Worm (Caenorhabditis elegans) whole organism, L3 larva: ENCODE data around the gene vamp-8.

Source experiments
- eor-1 ChIP-seq, 2 experiments: fragments of 150-350 bp; optimal IDR thresholded peaks; 2 replicates each; lab custom pipeline; 2014 to 2018; ENCODE audit warnings: missing biosample characterization in 2 of 2, missing genetic modification characterization in 2 of 2
- nfya-1 ChIP-seq: sonication (generic microtip); optimal IDR thresholded peaks from 2 replicates; lab custom pipeline; 2017; ENCODE audit warnings: missing genetic modification characterization, mild to moderate bottlenecking, missing compliant biosample characterization, antibody characterized with exemption, moderate library complexity; ENCODE audit not compliant: insufficient read depth
- nhr-11 ChIP-seq: fragments of 150-350 bp; optimal IDR thresholded peaks from 2 replicates; lab custom pipeline; 2014; ENCODE audit warnings: missing biosample characterization, missing genetic modification characterization
- nhr-76 ChIP-seq: fragments of 150-350 bp; sonication (generic microtip); optimal IDR thresholded peaks from 5 replicates; lab custom pipeline; 2014; ENCODE audit warnings: missing biosample characterization, missing genetic modification characterization
- ztf-4 ChIP-seq: fragments of 150-350 bp; optimal IDR thresholded peaks from 2 replicates; lab custom pipeline; 2014; ENCODE audit warnings: missing biosample characterization, missing genetic modification characterization

DNA sequence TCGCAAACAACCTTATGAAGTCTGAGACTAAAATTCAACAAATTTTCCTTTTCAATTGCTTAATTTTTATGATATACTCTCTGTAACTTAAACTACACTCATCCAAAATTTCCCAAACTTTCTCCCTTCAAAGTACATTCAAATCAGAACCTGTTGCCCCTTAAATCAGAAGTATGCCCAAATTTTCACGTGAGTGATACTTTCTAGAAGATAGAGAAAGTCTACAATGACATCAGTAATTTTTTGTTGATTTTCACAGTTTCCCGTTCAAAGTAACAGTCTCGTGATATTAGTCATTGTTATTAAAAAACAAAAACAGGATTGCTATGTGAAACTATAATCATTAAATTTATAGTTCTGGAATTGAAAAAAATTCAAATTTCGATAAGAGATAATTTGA lies 45.9 kb upstream of the vamp-8 start:
- TF ChIP-seq nfya-1 (tag; lab: Kevin White, UChicago) (peak; percentile 15), ztf-4 (tag; lab: Kevin White, UChicago) (no peak), eor-1 (tag; optimal IDR thresholded peaks at IDR 0.05; lab: Kevin White, UChicago) (no peak), nhr-76 (tag; lab: Kevin White, UChicago) (no peak), nhr-11 (tag; lab: Kevin White, UChicago) (no peak)
